Worm (Caenorhabditis elegans): ENCODE measurements around the gene pha-4.

DNA sequence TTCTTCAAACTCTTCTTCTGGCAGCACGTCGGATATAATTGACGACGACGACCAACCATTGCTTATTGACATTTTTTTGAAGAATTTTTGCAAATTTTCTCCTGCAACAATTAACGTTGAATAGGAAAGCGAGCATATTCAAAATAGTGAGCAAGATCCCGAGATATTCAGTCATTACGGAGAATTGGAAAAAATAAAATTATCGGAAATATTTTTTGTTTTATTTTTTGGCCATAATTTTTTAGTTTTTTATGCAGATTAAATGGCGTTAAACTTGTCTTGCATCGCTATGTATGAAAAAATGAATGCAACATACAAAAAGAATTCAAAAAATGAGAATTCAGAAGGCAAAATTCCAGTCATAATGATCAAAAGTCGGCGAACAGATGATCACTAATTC lies 17.2 kb downstream of the pha-4 start, which contains the start of gene elp-1:
- TF ChIP-seq nhr-77 (tag; optimal IDR thresholded peaks at IDR 0.05) (no peak), peb-1 (tag; optimal IDR thresholded peaks at IDR 0.05) (no peak), F13H6.1 (tag; optimal IDR thresholded peaks at IDR 0.05) (no peak), crh-2 (tag; optimal IDR thresholded peaks at IDR 0.05) (no peak), nhr-25 (tag; optimal IDR thresholded peaks at IDR 0.05) (no peak), mdl-1 (tag; optimal IDR thresholded peaks at IDR 0.05) (no peak), nhr-12 (tag; optimal IDR thresholded peaks at IDR 0.05) (no peak), unc-62 (GFP tag; optimal IDR thresholded peaks at IDR 0.05) (no peak), lin-13 (GFP tag; optimal IDR thresholded peaks at IDR 0.05) (no peak)

All from whole organism, L2 larva.